Worm (Caenorhabditis elegans) whole organism, late embryonic: Measurements from ENCODE around the gene F59D12.2.

Experiments
- F13H6.1 ChIP-seq: sonication (generic microtip); optimal IDR thresholded peaks from 2 replicates; lab custom pipeline; 2016; ENCODE audit warnings: missing genetic modification characterization, missing compliant biosample characterization
- ceh-2 ChIP-seq: sonication (generic microtip); optimal IDR thresholded peaks from 2 replicates; lab custom pipeline; 2016; ENCODE audit warnings: missing genotype, missing genetic modification characterization, missing compliant biosample characterization
- ceh-34 ChIP-seq: sonication (generic microtip); optimal IDR thresholded peaks from 2 replicates; lab custom pipeline; 2016; ENCODE audit warnings: mild to moderate bottlenecking, missing genetic modification characterization, missing compliant biosample characterization
- ceh-9 ChIP-seq: sonication (generic microtip); optimal IDR thresholded peaks from 2 replicates; lab custom pipeline; 2016; ENCODE audit warnings: mild to moderate bottlenecking, missing genetic modification characterization, inconsistent platforms, missing compliant biosample characterization
- eyg-1 ChIP-seq: sonication (generic microtip); optimal IDR thresholded peaks from 2 replicates; lab custom pipeline; 2016; ENCODE audit warnings: missing genotype, missing genetic modification characterization, missing compliant biosample characterization
- fkh-10 ChIP-seq: fragments of 150-350 bp; optimal IDR thresholded peaks from 2 replicates; lab custom pipeline; 2014; ENCODE audit warnings: missing biosample characterization, missing genetic modification reagents, missing genetic modification characterization

DNA sequence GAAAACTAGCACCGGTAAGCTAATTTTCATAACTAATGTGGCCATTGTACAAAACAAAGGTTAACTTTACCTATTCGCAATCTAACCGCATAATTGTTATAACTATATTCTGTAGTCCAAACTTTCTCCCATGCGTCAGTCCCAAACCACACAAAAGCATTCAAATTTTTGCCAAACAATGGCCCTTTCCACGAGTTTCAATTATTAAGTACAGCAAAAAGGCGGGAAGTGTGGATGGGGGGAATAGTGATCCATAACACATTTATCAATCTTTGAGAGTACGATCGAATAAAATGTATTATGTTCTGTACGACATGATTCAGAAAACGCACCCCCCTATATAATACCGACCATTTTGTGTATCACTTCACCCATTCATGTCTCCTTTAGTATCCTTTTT lies 42.8 kb upstream of the F59D12.2 start, which contains the start of gene ZK662.6:
- TF ChIP-seq eyg-1 (tag; lab: Kevin White, UChicago) (no peak), F13H6.1 (tag; lab: Kevin White, UChicago) (no peak), fkh-10 (GFP tag; lab: Kevin White, UChicago) (no peak), ceh-9 (tag; lab: Kevin White, UChicago) (no peak), ceh-34 (tag; lab: Kevin White, UChicago) (no peak), ceh-2 (tag; lab: Kevin White, UChicago) (no peak)
